Worm (Caenorhabditis elegans): ENCODE results near the gene lap-2.

lap-2 gene

DNA sequence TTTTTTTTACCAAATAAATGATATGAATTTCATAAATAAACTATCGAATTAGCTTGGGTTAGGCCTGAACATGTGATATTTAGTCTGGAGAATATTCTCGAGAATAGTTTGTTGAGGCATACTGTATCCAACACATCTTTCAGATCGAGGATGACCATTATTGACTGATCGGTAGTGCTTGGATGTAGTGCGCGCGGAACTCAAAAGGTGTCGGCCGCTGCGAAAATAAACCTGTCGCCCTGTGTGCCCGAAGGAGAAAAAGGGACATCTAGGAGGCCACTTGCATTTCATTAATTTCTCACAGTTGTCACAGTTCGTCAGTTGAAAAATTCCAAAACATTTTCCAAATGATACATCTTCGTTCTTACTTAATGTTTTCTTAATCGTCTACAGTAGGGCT, 20.7 kb downstream of the lap-2 start:
- TF ChIP-seq bed-1 (GFP tag; IDR thresholded peaks at IDR 0.05) (no peak), madf-6 (GFP tag; IDR thresholded peaks at IDR 0.05) (no peak), snpc-1.1 (tag; optimal IDR thresholded peaks at IDR 0.05; ENCODE audit: insufficient read depth) (peak; percentile 89), Y53G8AR.9 (GFP tag; conservative IDR thresholded peaks at IDR 0.05) (no peak), ekl-4 (GFP tag; IDR thresholded peaks at IDR 0.05) (no peak), Y67H2A.10 (GFP tag; conservative IDR thresholded peaks at IDR 0.05) (no peak), cebp-2 (GFP tag; IDR thresholded peaks at IDR 0.05) (0 out of 2 replicates have a peak, but pooled peaks have one; percentile 44), ztf-25 (GFP tag; IDR thresholded peaks at IDR 0.05) (no peak), fkh-3 (tag; optimal IDR thresholded peaks at IDR 0.05) (no peak), mel-28 (tag; optimal IDR thresholded peaks at IDR 0.05; ENCODE audit: borderline replicate concordance) (no peak), aptf-2 (GFP tag; conservative IDR thresholded peaks at IDR 0.05) (no peak), snpc-1.3 (tag; optimal IDR thresholded peaks at IDR 0.05; ENCODE audit: insufficient read depth) (no peak), sptf-2 (GFP tag; optimal IDR thresholded peaks at IDR 0.05) (no peak), snpc-4 (GFP tag; optimal IDR thresholded peaks at IDR 0.05) (peak; percentile 76), snpc-4 (tag; optimal IDR thresholded peaks at IDR 0.05) (peak in 3 of 4 experiments; percentile 75 to 93 (median 91)), C06A6.2 (GFP tag; conservative IDR thresholded peaks at IDR 0.05) (no peak), F23B12.7 (tag; optimal IDR thresholded peaks at IDR 0.05; ENCODE audit: insufficient read depth) (no peak), pha-4 (tag; optimal IDR thresholded peaks at IDR 0.05) (no peak), snpc-3.4 (tag; optimal IDR thresholded peaks at IDR 0.05) (peak; percentile 17), egrh-3 (GFP tag; IDR thresholded peaks at IDR 0.05) (no peak), tbp1 (GFP tag; optimal IDR thresholded peaks at IDR 0.05) (peak; percentile 19), dox-1 (GFP tag; IDR thresholded peaks at IDR 0.05) (no peak), lin-54 (GFP tag; optimal IDR thresholded peaks at IDR 0.05) (no peak), nfya-1 (tag; optimal IDR thresholded peaks at IDR 0.05; ENCODE audit: borderline replicate concordance, insufficient read depth) (no peak), ceh-58 (GFP tag; IDR thresholded peaks at IDR 0.05) (no peak), ztf-28 (GFP tag; IDR thresholded peaks at IDR 0.05) (no peak)

- no peak for TF ChIP-seq him-1 (tag; optimal IDR thresholded peaks at IDR 0.05)
Observed at ce11 chrV:13070278-13070677, 26.8 kb downstream of the lap-2 start.

- no peak for TF ChIP-seq Y95B8A.8 (GFP tag; IDR thresholded peaks at IDR 0.05)
Observed at ce11 chrV:13071052-13071451, 27.5 kb downstream of the lap-2 start, which contains the start of gene C34B4.3. Gene C34B4.3, minus strand, starts transcription at chrV:13071152.

DNA sequence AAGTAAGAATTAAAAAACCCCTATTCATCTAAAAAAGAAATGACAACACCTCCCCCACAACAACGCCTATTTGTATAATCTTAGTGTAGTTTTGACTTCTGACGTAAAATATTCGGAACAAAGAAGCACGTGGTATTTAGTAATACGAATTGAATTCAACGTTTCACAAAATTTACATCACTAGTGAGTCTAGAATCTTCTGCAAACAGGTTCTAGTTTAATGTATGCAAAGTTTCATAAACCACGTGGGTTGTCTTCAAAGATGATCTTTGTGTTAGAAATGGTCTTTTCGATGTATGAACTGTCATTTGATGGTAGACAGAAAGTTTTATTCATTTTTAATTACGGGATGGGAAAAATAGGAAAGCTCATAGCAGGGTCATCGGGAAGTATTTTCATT, 29.6 kb downstream of the lap-2 start:
- TF ChIP-seq nfyb-1 (GFP tag; IDR thresholded peaks at IDR 0.05) (no peak), Y79H2A.3 (GFP tag; conservative IDR thresholded peaks at IDR 0.05) (no peak), ztf-25 (GFP tag; IDR thresholded peaks at IDR 0.05) (no peak), mel-28 (tag; optimal IDR thresholded peaks at IDR 0.05; ENCODE audit: borderline replicate concordance) (no peak), snpc-1.3 (tag; optimal IDR thresholded peaks at IDR 0.05; ENCODE audit: insufficient read depth) (no peak), pha-4 (tag; optimal IDR thresholded peaks at IDR 0.05) (no peak), egl-44 (GFP tag; IDR thresholded peaks at IDR 0.05) (no peak), lsy-27 (tag; optimal IDR thresholded peaks at IDR 0.05; ENCODE audit: borderline replicate concordance, insufficient read depth) (no peak), bed-1 (GFP tag; IDR thresholded peaks at IDR 0.05) (no peak), B0019.2 (GFP tag; conservative IDR thresholded peaks at IDR 0.05) (no peak), lag-1 (GFP tag; IDR thresholded peaks at IDR 0.05) (no peak), ztf-22 (GFP tag; optimal IDR thresholded peaks at IDR 0.05) (no peak), snpc-4 (GFP tag; optimal IDR thresholded peaks at IDR 0.05) (no peak), snpc-4 (tag; optimal IDR thresholded peaks at IDR 0.05) (no peak), hsf-1 (GFP tag; IDR thresholded peaks at IDR 0.05) (no peak), F10E7.11 (tag; optimal IDR thresholded peaks at IDR 0.05) (no peak), attf-5 (GFP tag; optimal IDR thresholded peaks at IDR 0.05) (no peak), ekl-4 (GFP tag; IDR thresholded peaks at IDR 0.05) (no peak), F52B5.7 (tag; optimal IDR thresholded peaks at IDR 0.05) (no peak)

Measured in whole organism, young adult.